Worm (Caenorhabditis elegans): ENCODE data around the gene E03H12.4.
"Not testable (repeated sequence)": the region's sequence is repeated elsewhere in the genome, so short reads cannot be mapped to it uniquely, and the experiment has no call there.

- TF ChIP-seq ceh-82 (tag; optimal IDR thresholded peaks at IDR 0.05); nhr-11 (tag; optimal IDR thresholded peaks at IDR 0.05); lin-13 (GFP tag; optimal IDR thresholded peaks at IDR 0.05); ceh-20 (GFP tag; IDR thresholded peaks at IDR 0.05); nhr-76 (tag; optimal IDR thresholded peaks at IDR 0.05); dmd-8 (GFP tag; IDR thresholded peaks at IDR 0.05); ama-1 (optimal IDR thresholded peaks at IDR 0.05); snpc-4 (tag; optimal IDR thresholded peaks at IDR 0.05); mes-2 (tag; optimal IDR thresholded peaks at IDR 0.05; ENCODE audit: poor library complexity, severe bottlenecking); R02D3.7 (tag; optimal IDR thresholded peaks at IDR 0.05); unc-39 (tag; optimal IDR thresholded peaks at IDR 0.05); php-3 (GFP tag; IDR thresholded peaks at IDR 0.05); nhr-237 (tag; optimal IDR thresholded peaks at IDR 0.05); Y5F2A.4 (GFP tag; optimal IDR thresholded peaks at IDR 0.05): not testable (repeated sequence)
These were observed 34.7 kb downstream of the E03H12.4 start, which contains the start of gene T28H11.7 for ce11 chrIV:5017075-5017474.

Data from whole organism, L4 larva.